Fruit fly (Drosophila melanogaster) whole organism: Measurements from ENCODE around the gene twin.

Experiments
- CG8478 ChIP-seq: fragments of >200 bp; optimal IDR thresholded peaks from 2 replicates; lab custom pipeline; 2018; ENCODE audit warnings: inconsistent platforms
- Dll ChIP-seq: fragments of >200 bp; optimal IDR thresholded peaks from 2 replicates; lab custom pipeline; 2017
- EcR ChIP-seq, 2 experiments: fragments of >200 bp; optimal IDR thresholded peaks; 2 replicates each; lab custom pipeline; 2017; ENCODE audit warnings: missing biosample characterization in 2 of 2, missing genetic modification characterization in 2 of 2, missing genetic modification reagents in 2 of 2
- pan ChIP-seq: fragments of >200 bp; optimal IDR thresholded peaks from 2 replicates; lab custom pipeline; 2017
- psq ChIP-seq: fragments of >200 bp; optimal IDR thresholded peaks from 2 replicates; lab custom pipeline; 2017
- usp ChIP-seq: fragments of >200 bp; optimal IDR thresholded peaks from 2 replicates; lab custom pipeline; 2017; ENCODE audit warnings: missing biosample characterization, missing genetic modification characterization, mixed read lengths

The twin gene

DNA sequence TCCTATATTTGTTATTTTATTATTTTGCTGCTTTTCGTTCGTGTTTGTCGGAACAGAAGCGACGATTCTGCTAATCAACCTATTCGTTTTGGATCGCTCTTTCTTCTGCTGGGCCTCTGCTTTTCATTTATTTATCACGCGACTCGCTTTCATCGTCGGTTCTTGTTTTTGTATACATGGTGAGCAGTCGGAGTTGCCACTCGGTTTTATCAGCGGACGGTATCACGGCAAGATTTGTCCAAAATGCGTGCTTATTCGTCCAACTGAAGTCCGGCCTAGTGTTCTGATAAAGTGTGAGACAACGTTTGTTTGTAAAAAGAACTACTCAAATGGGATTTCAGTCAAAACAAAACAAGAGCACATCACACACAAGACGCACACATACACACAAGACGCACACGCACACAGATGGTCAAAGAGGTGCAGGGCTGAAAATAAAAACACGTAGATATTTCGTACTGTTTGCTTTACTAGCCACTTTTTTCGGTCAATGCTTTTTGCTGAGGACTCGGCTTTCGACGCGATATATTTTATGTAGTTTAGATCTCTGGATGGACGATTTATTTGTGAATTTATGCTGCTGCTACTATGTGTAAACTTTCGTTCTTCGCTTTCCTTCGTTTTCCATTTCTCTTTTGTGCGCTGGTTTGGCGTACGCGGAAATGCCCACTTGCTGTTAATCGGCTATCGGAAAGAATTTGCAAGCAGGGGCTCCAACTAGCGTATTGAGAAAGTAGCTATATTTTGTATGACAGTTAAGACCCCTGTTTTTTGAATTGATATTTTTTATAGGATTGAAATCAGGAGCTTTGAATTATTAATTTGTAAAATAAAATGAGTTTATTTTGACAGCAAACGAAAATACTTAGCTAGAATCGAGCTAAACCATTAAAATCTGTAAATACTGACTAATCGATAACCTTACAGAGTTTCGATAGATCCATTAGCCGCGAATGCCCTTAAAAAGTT, at the start of gene twin:
Gene twin (minus strand): TSS at position 632 of the 969 bp plus-strand sequence.
- TF ChIP-seq EcR (GFP tag; optimal IDR thresholded peaks at IDR 0.05; lab: Kevin White, UChicago): no peak
- peak; percentile 34 for TF ChIP-seq pan
- no peak for TF ChIP-seq psq

dm6 chr3R:24271071-24271470, 49.3 kb upstream of the twin start, which contains the start of gene jar:
Gene jar (minus strand): TSS chr3R:24271233.
- TF ChIP-seq usp (GFP tag; lab: Kevin White, UChicago) (no peak), CG8478 (no peak), Dll (lab: Kevin White, UChicago) (no peak), pan (no peak), EcR (GFP tag; optimal IDR thresholded peaks at IDR 0.05; lab: Kevin White, UChicago) (no peak), psq (no peak)

DNA sequence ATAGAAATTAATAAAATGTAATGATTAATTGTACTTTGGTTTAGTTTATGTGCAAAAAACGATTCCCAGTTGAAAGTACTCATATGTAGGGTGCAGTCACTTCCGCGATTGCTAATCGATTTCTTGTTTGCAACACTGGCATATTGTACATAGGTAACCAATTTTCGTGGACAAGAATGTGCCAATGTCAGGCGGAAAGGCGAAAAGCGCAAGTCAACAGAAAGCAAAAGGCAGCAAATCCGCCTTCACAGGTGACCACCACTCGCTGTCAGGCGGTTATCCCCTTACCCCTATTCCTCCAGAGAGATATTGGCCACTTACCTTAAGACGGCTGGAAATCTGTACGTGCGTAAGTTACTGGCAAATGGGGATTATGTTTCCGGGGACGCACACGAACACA, 48.8 kb upstream of the twin start:
- TF ChIP-seq CG8478 (no peak), usp (GFP tag; lab: Kevin White, UChicago) (no peak)

- TF ChIP-seq pan: no peak
- TF ChIP-seq EcR (GFP tag; optimal IDR thresholded peaks at IDR 0.05; lab: Kevin White, UChicago): peak in 1 of 2 experiments; percentile 18
Measured at dm6 chr3R:24270034-24270433, 48.3 kb upstream of the twin start.

dm6 chr3R:24268293-24268692, 46.5 kb upstream of the twin start:
- TF ChIP-seq Dll (lab: Kevin White, UChicago) (no peak), EcR (GFP tag; optimal IDR thresholded peaks at IDR 0.05; lab: Kevin White, UChicago) (no peak), CG8478 (no peak), pan (no peak), usp (GFP tag; lab: Kevin White, UChicago) (no peak), psq (no peak)

DNA sequence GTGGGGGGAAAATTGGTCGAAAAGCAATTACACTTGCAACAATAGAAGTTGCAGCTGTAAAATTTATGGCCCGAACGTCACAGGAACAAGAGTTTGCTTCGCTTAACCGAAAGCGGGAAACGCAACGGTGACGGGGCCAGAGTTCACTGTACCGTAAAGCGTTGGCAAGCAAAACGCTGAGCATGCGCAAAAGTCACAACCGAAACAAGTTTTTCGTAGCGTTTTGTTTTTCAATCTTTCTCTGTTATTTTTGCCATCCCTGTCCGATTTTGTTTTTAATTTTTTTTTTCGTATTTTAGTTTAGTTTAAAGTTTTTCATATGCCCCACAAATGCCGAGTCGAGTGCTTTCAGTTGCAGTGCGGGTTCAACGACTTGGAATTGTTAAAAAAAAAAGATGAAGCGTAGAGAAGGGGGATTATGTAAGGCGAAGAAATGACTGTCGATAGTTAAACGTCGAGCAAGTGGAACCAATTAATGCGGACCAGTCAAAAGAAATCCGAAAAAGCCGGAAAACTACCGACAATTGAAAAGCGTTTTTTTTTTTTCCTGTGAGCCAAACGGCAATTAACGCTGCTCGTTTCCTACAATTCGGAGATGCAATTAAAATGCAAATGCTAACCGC, 45.9 kb upstream of the twin start:
- TF ChIP-seq usp (GFP tag; lab: Kevin White, UChicago) (no peak), EcR (GFP tag; optimal IDR thresholded peaks at IDR 0.05; lab: Kevin White, UChicago) (peak in 1 of 2 experiments; percentile 44)

- TF ChIP-seq EcR (GFP tag; optimal IDR thresholded peaks at IDR 0.05; lab: Kevin White, UChicago) (peak in 1 of 2 experiments; percentile 56), usp (GFP tag; lab: Kevin White, UChicago) (no peak)
Measured at dm6 chr3R:24266786-24267579, 45.2 kb upstream of the twin start.

DNA sequence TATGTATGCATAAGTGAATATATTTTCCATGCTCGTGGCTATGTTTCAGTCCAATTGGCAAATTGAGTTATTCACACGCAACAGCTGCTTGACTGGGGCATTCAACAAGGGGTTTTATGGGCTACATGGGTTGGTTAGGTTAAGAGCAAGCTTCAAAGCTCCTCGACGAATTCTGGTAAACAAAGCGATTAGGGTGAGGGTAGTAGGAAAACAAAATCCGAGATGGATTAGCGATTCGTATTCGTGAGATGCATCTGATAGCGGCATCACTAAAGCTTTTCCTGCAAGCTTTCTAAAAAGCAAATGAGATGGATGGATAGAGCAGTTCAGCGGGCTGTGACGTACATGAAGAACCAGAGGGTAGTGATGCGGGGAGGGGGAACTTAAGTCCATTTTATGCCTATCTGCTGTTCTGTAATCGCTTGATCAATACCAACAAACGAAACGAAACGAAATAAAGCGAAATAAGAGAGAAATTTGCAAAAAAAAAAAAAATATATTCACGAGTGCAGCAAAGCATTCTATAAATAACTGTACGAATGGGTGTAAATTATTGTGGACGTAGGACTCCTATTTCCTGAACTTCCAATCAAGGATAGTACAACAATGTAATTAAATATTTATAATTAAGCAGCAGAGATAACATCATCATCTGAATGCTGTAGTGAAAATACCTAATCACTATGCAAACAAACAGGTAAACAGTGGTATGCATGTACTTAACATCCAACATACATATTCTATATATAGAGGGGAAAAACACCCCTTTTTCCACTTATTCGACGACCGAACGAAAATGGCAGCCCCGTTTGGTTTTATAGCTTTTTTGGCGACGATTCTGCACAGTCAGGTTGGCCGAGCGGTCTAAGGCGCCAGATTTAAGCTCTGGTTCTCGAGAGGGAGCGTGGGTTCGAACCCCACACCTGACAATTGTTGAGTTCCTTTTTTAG, 42.9 kb upstream of the twin start:
- TF ChIP-seq pan (no peak), psq (no peak), Dll (lab: Kevin White, UChicago) (no peak), CG8478 (no peak), EcR (GFP tag; optimal IDR thresholded peaks at IDR 0.05; lab: Kevin White, UChicago) (no peak), usp (GFP tag; lab: Kevin White, UChicago) (no peak)

dm6 chr3R:24263588-24264413, 42.0 kb upstream of the twin start:
- no peak for TF ChIP-seq EcR (GFP tag; optimal IDR thresholded peaks at IDR 0.05; lab: Kevin White, UChicago)
- TF ChIP-seq usp (GFP tag; lab: Kevin White, UChicago): no peak
- TF ChIP-seq CG8478: no peak
- TF ChIP-seq pan: no peak
- TF ChIP-seq Dll (lab: Kevin White, UChicago): no peak
- TF ChIP-seq psq: no peak

DNA sequence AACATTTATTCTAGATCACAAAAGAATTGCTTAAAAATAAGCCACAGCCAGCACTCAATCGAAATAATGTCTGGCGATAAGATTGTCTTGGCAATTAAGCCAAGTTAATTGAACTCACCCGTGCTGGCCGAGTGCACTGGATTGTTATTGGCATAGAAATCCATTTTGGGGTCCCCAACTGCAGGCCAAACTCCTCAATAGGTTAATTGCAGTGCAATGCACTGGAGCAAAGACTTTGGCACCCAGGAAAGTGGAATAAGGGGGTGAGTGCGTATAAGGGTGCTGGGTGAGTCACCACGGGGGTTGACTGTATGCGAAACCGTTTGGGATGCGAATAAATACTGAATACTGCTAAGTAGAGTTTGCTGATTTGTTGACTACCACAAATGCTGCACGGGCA, 41.2 kb upstream of the twin start:
- no peak for TF ChIP-seq psq
- no peak for TF ChIP-seq usp (GFP tag; lab: Kevin White, UChicago)
- no peak for TF ChIP-seq EcR (GFP tag; optimal IDR thresholded peaks at IDR 0.05; lab: Kevin White, UChicago)
- TF ChIP-seq CG8478: no peak

dm6 chr3R:24261380-24262021, 39.7 kb upstream of the twin start:
- TF ChIP-seq Dll (lab: Kevin White, UChicago): no peak
